Fruit fly (Drosophila melanogaster) whole organism, embryonic: ENCODE results near the gene Ets97D.

Experiments used
- Abd-B ChIP-seq: fragments of 200-800 bp; sonication (Bioruptor generic); optimal IDR thresholded peaks from 2 replicates; lab custom pipeline; 2018; ENCODE audit warnings: missing biosample characterization, mild to moderate bottlenecking, missing genetic modification characterization, moderate library complexity
- Antp ChIP-seq: fragments of 200-800 bp; sonication (Bioruptor generic); optimal IDR thresholded peaks from 3 replicates; lab custom pipeline; 2016; ENCODE audit warnings: missing biosample characterization, missing genetic modification characterization
- Asciz ChIP-seq: fragments of 200-800 bp; sonication (Bioruptor generic); optimal IDR thresholded peaks from 2 replicates; lab custom pipeline; 2017; ENCODE audit warnings: missing biosample characterization, mild to moderate bottlenecking, missing genetic modification characterization, missing genetic modification reagents
- CG10209 ChIP-seq: fragments of 200-800 bp; sonication (Bioruptor generic); optimal IDR thresholded peaks from 3 replicates; lab custom pipeline; 2017; ENCODE audit warnings: missing biosample characterization, mild to moderate bottlenecking, missing genetic modification characterization, missing genetic modification reagents
- CG11247 ChIP-seq: fragments of 200-800 bp; sonication (Bioruptor generic); IDR thresholded peaks from 2 replicates; pipeline ENCODE4 v1.3.6; 2022; ENCODE audit warnings: missing biosample characterization, missing genetic modification characterization
- CG13123 ChIP-seq: fragments of 200-800 bp; sonication (Bioruptor generic); optimal IDR thresholded peaks from 2 replicates; lab custom pipeline; 2016; ENCODE audit warnings: missing biosample characterization, missing genetic modification characterization
- CG17385 ChIP-seq: fragments of 200-800 bp; sonication (Bioruptor generic); optimal IDR thresholded peaks from 3 replicates; lab custom pipeline; 2018; ENCODE audit warnings: missing biosample characterization, mild to moderate bottlenecking, missing genetic modification characterization
- CG18599 ChIP-seq: fragments of 200-800 bp; sonication (Bioruptor generic); optimal IDR thresholded peaks from 3 replicates; lab custom pipeline; 2017; ENCODE audit warnings: missing biosample characterization, missing genetic modification characterization, mild to moderate bottlenecking, moderate library complexity, missing genetic modification reagents
- CG18764 ChIP-seq: fragments of 200-800 bp; sonication (Bioruptor generic); optimal IDR thresholded peaks from 3 replicates; lab custom pipeline; 2016; ENCODE audit warnings: missing biosample characterization, missing genetic modification characterization
- CG2678 ChIP-seq: fragments of 200-800 bp; sonication (Bioruptor generic); optimal IDR thresholded peaks from 3 replicates; lab custom pipeline; 2019; ENCODE audit warnings: missing biosample characterization, mild to moderate bottlenecking, missing genetic modification characterization, moderate library complexity
- CG31441 ChIP-seq: fragments of 200-800 bp; sonication (Bioruptor generic); IDR thresholded peaks from 2 replicates; pipeline ENCODE4 v1.3.6; 2022; ENCODE audit warnings: missing biosample characterization, missing genetic modification characterization
- CG32532 ChIP-seq: fragments of 200-800 bp; sonication (Bioruptor generic); IDR thresholded peaks from 2 replicates; pipeline ENCODE4 v1.3.6; 2022; ENCODE audit warnings: missing biosample characterization, missing genetic modification characterization
- CG34224 ChIP-seq: fragments of 200-800 bp; sonication (Bioruptor generic); IDR thresholded peaks from 3 replicates; pipeline ENCODE4 v1.3.6; 2022; ENCODE audit warnings: missing biosample characterization, missing genetic modification characterization; ENCODE audit not compliant: partially characterized antibody
- CG4360 ChIP-seq: fragments of 200-800 bp; sonication (Bioruptor generic); IDR thresholded peaks from 2 replicates; pipeline ENCODE4 v1.3.6; 2022; ENCODE audit warnings: missing biosample characterization, missing genetic modification characterization
- CG6854 ChIP-seq: fragments of 200-800 bp; sonication (Bioruptor generic); optimal IDR thresholded peaks from 3 replicates; lab custom pipeline; 2017; ENCODE audit warnings: missing biosample characterization, mild to moderate bottlenecking, missing genetic modification characterization
- CG7556 ChIP-seq: fragments of 200-800 bp; sonication (Bioruptor generic); optimal IDR thresholded peaks from 2 replicates; lab custom pipeline; 2017; ENCODE audit warnings: missing biosample characterization, mild to moderate bottlenecking, missing genetic modification characterization
- CG9437 ChIP-seq: fragments of 200-800 bp; sonication (Bioruptor generic); optimal IDR thresholded peaks from 2 replicates; lab custom pipeline; 2018; ENCODE audit warnings: missing biosample characterization, mild to moderate bottlenecking, missing genetic modification characterization
- CG9797 ChIP-seq: fragments of 200-800 bp; sonication (Bioruptor generic); optimal IDR thresholded peaks from 3 replicates; lab custom pipeline; 2018; ENCODE audit warnings: missing biosample characterization, mild to moderate bottlenecking, missing genetic modification characterization
- Dll ChIP-seq: fragments of 200-800 bp; sonication (Bioruptor generic); IDR thresholded peaks from 4 replicates; pipeline ENCODE4 v1.3.6; 2022; ENCODE audit warnings: missing biosample characterization, missing genetic modification characterization; ENCODE audit not compliant: partially characterized antibody
- ERR ChIP-seq: fragments of 200-800 bp; sonication (Bioruptor generic); optimal IDR thresholded peaks from 2 replicates; lab custom pipeline; 2016; ENCODE audit warnings: missing biosample characterization, missing genetic modification characterization
- Ets65A ChIP-seq: fragments of 200-800 bp; sonication (Bioruptor generic); peaks from one replicate; lab custom pipeline; 2016; ENCODE audit warnings: missing biosample characterization, missing genetic modification characterization
- HLH54F ChIP-seq: fragments of 200-800 bp; sonication (Bioruptor generic); optimal IDR thresholded peaks from 3 replicates; lab custom pipeline; 2016; ENCODE audit warnings: missing biosample characterization, missing genetic modification characterization
- HLHmδ ChIP-seq: fragments of 200-800 bp; sonication (Bioruptor generic); optimal IDR thresholded peaks from 2 replicates; lab custom pipeline; 2018; ENCODE audit warnings: missing biosample characterization, mild to moderate bottlenecking, missing genetic modification characterization, moderate library complexity
- Hr78 ChIP-seq, 2 experiments: fragments of 200-800 bp in 1 of 2; fragments of >200 bp in 1 of 2; sonication (Bioruptor generic) in 1 of 2; optimal IDR thresholded peaks; 2 replicates each; lab custom pipeline; 2017 to 2019; ENCODE audit warnings: missing biosample characterization in 2 of 2, missing genetic modification characterization in 2 of 2, mild to moderate bottlenecking in 1 of 2, moderate library complexity in 1 of 2
- MTF-1 ChIP-seq: fragments of 200-800 bp; sonication (Bioruptor generic); optimal IDR thresholded peaks from 2 replicates; lab custom pipeline; 2018; ENCODE audit warnings: missing biosample characterization, mild to moderate bottlenecking, missing genetic modification characterization, borderline replicate concordance
- NC2α ChIP-seq: fragments of 200-800 bp; sonication (Bioruptor generic); optimal IDR thresholded peaks from 2 replicates; lab custom pipeline; 2016; ENCODE audit warnings: missing biosample characterization, missing genetic modification characterization
- NK7.1 ChIP-seq: fragments of 200-800 bp; sonication (Bioruptor generic); optimal IDR thresholded peaks from 3 replicates; lab custom pipeline; 2016; ENCODE audit warnings: missing biosample characterization, missing genetic modification characterization
- Ptx1 ChIP-seq: fragments of 200-800 bp; sonication (Bioruptor generic); IDR thresholded peaks from 2 replicates; pipeline ENCODE4 v1.3.6; 2022; ENCODE audit warnings: missing biosample characterization, missing genetic modification characterization
- Ravus ChIP-seq: fragments of 200-800 bp; sonication (Bioruptor generic); IDR thresholded peaks from 2 replicates; pipeline ENCODE4 v1.3.6; 2022; ENCODE audit warnings: missing biosample characterization, missing genetic modification characterization
- bbx ChIP-seq: fragments of 200-800 bp; sonication (Bioruptor generic); IDR thresholded peaks from 2 replicates; pipeline ENCODE4 v1.3.6; 2022; ENCODE audit warnings: missing biosample characterization, missing genetic modification characterization; ENCODE audit not compliant: partially characterized antibody
- bigmax ChIP-seq: fragments of 200-800 bp; sonication (Bioruptor generic); optimal IDR thresholded peaks from 2 replicates; lab custom pipeline; 2018; ENCODE audit warnings: missing biosample characterization, mild to moderate bottlenecking, missing genetic modification characterization
- bsh ChIP-seq, 2 experiments: fragments of 200-800 bp; sonication (Bioruptor generic); optimal IDR thresholded peaks; 2 replicates each; lab custom pipeline; 2017 to 2018; ENCODE audit warnings: mild to moderate bottlenecking in 2 of 2, missing biosample characterization in 2 of 2, missing genetic modification characterization in 2 of 2, moderate library complexity in 1 of 2
- crc ChIP-seq: fragments of 200-800 bp; sonication (Bioruptor generic); optimal IDR thresholded peaks from 2 replicates; lab custom pipeline; 2016; ENCODE audit warnings: missing biosample characterization, missing genetic modification characterization
- disco-r ChIP-seq: fragments of 200-800 bp; sonication (Bioruptor generic); optimal IDR thresholded peaks from 2 replicates; lab custom pipeline; 2016; ENCODE audit warnings: missing biosample characterization, missing genetic modification characterization
- fd96Cb ChIP-seq: fragments of 200-800 bp; sonication (Bioruptor generic); optimal IDR thresholded peaks from 2 replicates; lab custom pipeline; 2018; ENCODE audit warnings: missing biosample characterization, mild to moderate bottlenecking, missing genetic modification characterization, moderate library complexity
- grn ChIP-seq: fragments of 200-800 bp; sonication (Bioruptor generic); optimal IDR thresholded peaks from 3 replicates; lab custom pipeline; 2017; ENCODE audit warnings: missing biosample characterization, missing genetic modification characterization
- hth ChIP-seq: fragments of >200 bp; optimal IDR thresholded peaks from 2 replicates; lab custom pipeline; 2017; ENCODE audit warnings: inconsistent platforms
- mirr ChIP-seq: fragments of 200-800 bp; sonication (Bioruptor generic); optimal IDR thresholded peaks from 3 replicates; lab custom pipeline; 2018; ENCODE audit warnings: missing biosample characterization, mild to moderate bottlenecking, missing genetic modification characterization
- row ChIP-seq: fragments of 200-800 bp; sonication (Bioruptor generic); IDR thresholded peaks from 3 replicates; pipeline ENCODE4 v1.3.6; 2022; ENCODE audit warnings: missing biosample characterization, missing genetic modification characterization
- sd ChIP-seq: fragments of 200-800 bp; sonication (Bioruptor generic); optimal IDR thresholded peaks from 3 replicates; lab custom pipeline; 2018; ENCODE audit warnings: missing biosample characterization, mild to moderate bottlenecking, missing genetic modification characterization, moderate library complexity
- sim ChIP-seq: fragments of 200-800 bp; sonication (Bioruptor generic); IDR thresholded peaks from 2 replicates; pipeline ENCODE4 v1.3.6; 2022; ENCODE audit warnings: missing biosample characterization, missing genetic modification characterization
- sima ChIP-seq: fragments of 200-800 bp; sonication (Bioruptor generic); optimal IDR thresholded peaks from 2 replicates; lab custom pipeline; 2016; ENCODE audit warnings: missing biosample characterization, missing genetic modification characterization
- slou ChIP-seq: fragments of 200-800 bp; sonication (Bioruptor generic); optimal IDR thresholded peaks from 3 replicates; lab custom pipeline; 2016; ENCODE audit warnings: missing biosample characterization, missing genetic modification characterization
- so ChIP-seq: fragments of 200-800 bp; sonication (Bioruptor generic); IDR thresholded peaks from 3 replicates; pipeline ENCODE4 v1.3.6; 2022; ENCODE audit warnings: missing biosample characterization, missing genetic modification characterization
- sr ChIP-seq: fragments of 200-800 bp; sonication (Bioruptor generic); IDR thresholded peaks from 3 replicates; pipeline ENCODE4 v1.3.6; 2022; ENCODE audit warnings: missing biosample characterization, missing genetic modification characterization
- sug ChIP-seq: fragments of 200-800 bp; optimal IDR thresholded peaks from 2 replicates; lab custom pipeline; 2019; ENCODE audit warnings: missing biosample characterization, mild to moderate bottlenecking, missing genetic modification characterization, moderate library complexity
- tap ChIP-seq: fragments of 200-800 bp; optimal IDR thresholded peaks from 3 replicates; lab custom pipeline; 2019; ENCODE audit warnings: missing biosample characterization, mild to moderate bottlenecking, missing genetic modification characterization, moderate library complexity
- twi ChIP-seq: fragments of 200-800 bp; optimal IDR thresholded peaks from 2 replicates; lab custom pipeline; 2019; ENCODE audit warnings: missing biosample characterization, mild to moderate bottlenecking, missing genetic modification characterization, moderate library complexity
- unpg ChIP-seq: fragments of 200-800 bp; sonication (Bioruptor generic); optimal IDR thresholded peaks from 3 replicates; lab custom pipeline; 2018; ENCODE audit warnings: missing biosample characterization, mild to moderate bottlenecking, missing genetic modification characterization, moderate library complexity
- wek ChIP-seq: fragments of 200-800 bp; sonication (Bioruptor generic); optimal IDR thresholded peaks from 3 replicates; lab custom pipeline; 2018; ENCODE audit warnings: missing biosample characterization, mild to moderate bottlenecking, missing genetic modification characterization, moderate library complexity
- zen2 ChIP-seq: fragments of 200-800 bp; sonication (Bioruptor generic); IDR thresholded peaks from 3 replicates; pipeline ENCODE4 v1.3.6; 2022; ENCODE audit warnings: missing biosample characterization, missing genetic modification characterization; ENCODE audit not compliant: partially characterized antibody

Gene Ets97D

dm6 chr3R:26908750-26909149, 3.9 kb downstream of the Ets97D start (continued):
- TF ChIP-seq mirr = peak; percentile 42
- TF ChIP-seq bbx (GFP tag; lab: Robert Waterston, UW) = no peak
- peak; percentile 8 for TF ChIP-seq CG18599
- TF ChIP-seq NK7.1 (GFP tag; lab: Kevin White, UChicago) = no peak
- TF ChIP-seq sr = 0 out of 3 replicates have a peak, but pooled peaks have one; percentile 37
- TF ChIP-seq CG4360 (GFP tag; lab: Robert Waterston, UW) = 0 out of 2 replicates have a peak, but pooled peaks have one; percentile 20
- no peak for TF ChIP-seq tap
- peak; percentile 33 for TF ChIP-seq HLHmδ (GFP tag; lab: Kevin White, UChicago)
- TF ChIP-seq Ravus (GFP tag; lab: Robert Waterston, UW) = no peak
- TF ChIP-seq MTF-1 (GFP tag; lab: Kevin White, UChicago) = peak; percentile 43
- 0 out of 3 replicates have a peak, but pooled peaks have one; percentile 21 for TF ChIP-seq so (GFP tag; lab: Robert Waterston, UW)
- peak; percentile 10 for TF ChIP-seq CG17385 (GFP tag; lab: Kevin White, UChicago)
- TF ChIP-seq CG9437 = no peak
- no peak for TF ChIP-seq twi (tag; lab: Kevin White, UChicago)
- TF ChIP-seq Antp (GFP tag; lab: Kevin White, UChicago) = no peak
- no peak for TF ChIP-seq CG32532 (GFP tag; lab: Robert Waterston, UW)
- TF ChIP-seq bsh (GFP tag; optimal IDR thresholded peaks at IDR 0.05; lab: Kevin White, UChicago) = peak in 1 of 2 experiments; percentile 48
- TF ChIP-seq Hr78 (GFP tag; optimal IDR thresholded peaks at IDR 0.05; lab: Kevin White, UChicago) = peak in 1 of 2 experiments; percentile 41
- TF ChIP-seq CG9797 (GFP tag; lab: Kevin White, UChicago) = no peak
- no peak for TF ChIP-seq bigmax
- TF ChIP-seq Asciz (GFP tag; lab: Kevin White, UChicago) = peak; percentile 49
- TF ChIP-seq CG2678 (tag; lab: Kevin White, UChicago) = peak; percentile 41
- TF ChIP-seq CG34224 = no peak
- TF ChIP-seq ERR (GFP tag; lab: Kevin White, UChicago) = no peak
- no peak for TF ChIP-seq zen2 (GFP tag; lab: Robert Waterston, UW)
- TF ChIP-seq Dll (GFP tag; lab: Robert Waterston, UW) = no peak
- no peak for TF ChIP-seq disco-r (GFP tag; lab: Kevin White, UChicago)
- peak; percentile 20 for TF ChIP-seq CG10209 (GFP tag; lab: Kevin White, UChicago)
- no peak for TF ChIP-seq sima (GFP tag; lab: Kevin White, UChicago)
- no peak for TF ChIP-seq slou (GFP tag; lab: Kevin White, UChicago)
- no peak for TF ChIP-seq row (GFP tag; lab: Robert Waterston, UW)
- TF ChIP-seq wek (GFP tag; lab: Kevin White, UChicago) = peak; percentile 45
- TF ChIP-seq CG6854 = no peak
- TF ChIP-seq crc (GFP tag; lab: Kevin White, UChicago) = no peak
- no peak for TF ChIP-seq Ets65A (GFP tag; lab: Kevin White, UChicago)
- no peak for TF ChIP-seq NC2α (GFP tag; lab: Kevin White, UChicago)
- no peak for TF ChIP-seq grn (GFP tag; lab: Kevin White, UChicago)
- TF ChIP-seq unpg (GFP tag; lab: Kevin White, UChicago) = peak; percentile 16
- TF ChIP-seq hth (lab: Kevin White, UChicago) = no peak
- TF ChIP-seq sim = no peak
- TF ChIP-seq CG31441 (GFP tag; lab: Robert Waterston, UW) = no peak
- no peak for TF ChIP-seq CG13123 (GFP tag; lab: Kevin White, UChicago)
- no peak for TF ChIP-seq Ptx1
- TF ChIP-seq HLH54F (GFP tag; lab: Kevin White, UChicago) = no peak
- TF ChIP-seq fd96Cb (tag; lab: Kevin White, UChicago) = no peak
- no peak for TF ChIP-seq sug (tag; lab: Kevin White, UChicago)
- TF ChIP-seq CG18764 (GFP tag; lab: Kevin White, UChicago) = no peak
- no peak for TF ChIP-seq CG11247 (GFP tag; lab: Robert Waterston, UW)
- no peak for TF ChIP-seq Abd-B (GFP tag; lab: Kevin White, UChicago)
- peak; percentile 25 for TF ChIP-seq sd (tag; lab: Kevin White, UChicago)
- peak; percentile 1 for TF ChIP-seq CG7556 (GFP tag; lab: Kevin White, UChicago)
